Worm (Caenorhabditis elegans) whole organism, late embryonic: ENCODE results near the gene K02F6.8.
"Not testable (repeated sequence)": the region's sequence is repeated elsewhere in the genome, so short reads cannot be mapped to it uniquely, and the experiment has no call there.

Experiments used
- C08G9.2 ChIP-seq: sonication (generic microtip); optimal IDR thresholded peaks from 2 replicates; lab custom pipeline; 2016; ENCODE audit warnings: mild to moderate bottlenecking, missing genetic modification characterization, moderate library complexity, missing compliant biosample characterization
- K02D7.2 ChIP-seq: sonication (generic microtip); optimal IDR thresholded peaks from 2 replicates; lab custom pipeline; 2017; ENCODE audit warnings: mild to moderate bottlenecking, missing genetic modification characterization, missing compliant biosample characterization
- Y22D7AL.16 ChIP-seq: sonication (generic microtip); optimal IDR thresholded peaks from 2 replicates; lab custom pipeline; 2016; ENCODE audit warnings: missing genetic modification characterization, missing compliant biosample characterization
- ahr-1 ChIP-seq: sonication (generic microtip); optimal IDR thresholded peaks from 2 replicates; lab custom pipeline; 2016; ENCODE audit warnings: missing genetic modification characterization, missing compliant biosample characterization
- ceh-2 ChIP-seq: sonication (generic microtip); optimal IDR thresholded peaks from 2 replicates; lab custom pipeline; 2016; ENCODE audit warnings: missing genotype, missing genetic modification characterization, missing compliant biosample characterization
- ceh-24 ChIP-seq: sonication (generic microtip); optimal IDR thresholded peaks from 2 replicates; lab custom pipeline; 2016; ENCODE audit warnings: mild to moderate bottlenecking, missing genetic modification characterization, missing compliant biosample characterization
- che-1 ChIP-seq: sonication (generic microtip); optimal IDR thresholded peaks from 2 replicates; lab custom pipeline; 2016; ENCODE audit warnings: mild to moderate bottlenecking, missing genetic modification characterization, missing compliant biosample characterization
- dmd-4 ChIP-seq: sonication (generic microtip); optimal IDR thresholded peaks from 2 replicates; lab custom pipeline; 2016; ENCODE audit warnings: borderline replicate concordance, missing genetic modification characterization, missing compliant biosample characterization
- dve-1 ChIP-seq: sonication (generic microtip); optimal IDR thresholded peaks from 2 replicates; lab custom pipeline; 2017; ENCODE audit warnings: antibody characterized with exemption, mild to moderate bottlenecking, missing genetic modification characterization, missing compliant biosample characterization
- elt-2 ChIP-seq: sonication (generic microtip); optimal IDR thresholded peaks from 2 replicates; lab custom pipeline; 2016; ENCODE audit warnings: missing genetic modification reagents, missing genetic modification characterization, missing compliant biosample characterization
- ets-4 ChIP-seq: sonication (generic microtip); optimal IDR thresholded peaks from 2 replicates; lab custom pipeline; 2016; ENCODE audit warnings: missing genetic modification characterization, missing compliant biosample characterization
- fax-1 ChIP-seq: sonication (generic microtip); optimal IDR thresholded peaks from 2 replicates; lab custom pipeline; 2016; ENCODE audit warnings: missing genotype, missing genetic modification characterization, missing compliant biosample characterization
- fkh-10 ChIP-seq: fragments of 150-350 bp; optimal IDR thresholded peaks from 2 replicates; lab custom pipeline; 2014; ENCODE audit warnings: missing biosample characterization, missing genetic modification reagents, missing genetic modification characterization
- fkh-6 ChIP-seq: sonication (generic microtip); optimal IDR thresholded peaks from 2 replicates; lab custom pipeline; 2016; ENCODE audit warnings: missing genetic modification characterization, missing compliant biosample characterization
- gmeb-2 ChIP-seq: sonication (generic microtip); optimal IDR thresholded peaks from 2 replicates; lab custom pipeline; 2016; ENCODE audit warnings: missing genetic modification characterization, inconsistent platforms, missing compliant biosample characterization
- hlh-13 ChIP-seq: fragments of 200-800 bp; sonication (Bioruptor generic); optimal IDR thresholded peaks from 2 replicates; lab custom pipeline; 2018; ENCODE audit warnings: mild to moderate bottlenecking, missing genetic modification characterization, missing compliant biosample characterization
- hlh-30 ChIP-seq: sonication (generic microtip); optimal IDR thresholded peaks from 2 replicates; lab custom pipeline; 2017; ENCODE audit warnings: antibody characterized with exemption, missing genetic modification characterization, missing compliant biosample characterization; ENCODE audit not compliant: insufficient read depth
- hlh-8 ChIP-seq: sonication (generic microtip); optimal IDR thresholded peaks from 2 replicates; lab custom pipeline; 2016; ENCODE audit warnings: missing genotype, missing genetic modification characterization, missing compliant biosample characterization
- lin-11 ChIP-seq: fragments of 200-800 bp; sonication (Bioruptor generic); optimal IDR thresholded peaks from 2 replicates; lab custom pipeline; 2018; ENCODE audit warnings: mild to moderate bottlenecking, missing genetic modification characterization, missing compliant biosample characterization
- madf-2 ChIP-seq: sonication (generic microtip); optimal IDR thresholded peaks from 2 replicates; lab custom pipeline; 2017; ENCODE audit warnings: missing genetic modification characterization, missing compliant biosample characterization
- nfya-1 ChIP-seq: sonication (generic microtip); optimal IDR thresholded peaks from 2 replicates; lab custom pipeline; 2017; ENCODE audit warnings: missing genetic modification characterization, mild to moderate bottlenecking, missing compliant biosample characterization, antibody characterized with exemption, moderate library complexity
- nhr-232 ChIP-seq: sonication (generic microtip); optimal IDR thresholded peaks from 2 replicates; lab custom pipeline; 2016; ENCODE audit warnings: missing genetic modification characterization, missing compliant biosample characterization
- pag-3 ChIP-seq: sonication (generic microtip); optimal IDR thresholded peaks from 2 replicates; lab custom pipeline; 2016; ENCODE audit warnings: missing compliant biosample characterization, missing genetic modification characterization, borderline replicate concordance
- pat-9 ChIP-seq: fragments of 200-800 bp; sonication (Bioruptor generic); optimal IDR thresholded peaks from 2 replicates; lab custom pipeline; 2018; ENCODE audit warnings: mild to moderate bottlenecking, missing genetic modification characterization, moderate library complexity, missing compliant biosample characterization
- pax-1 ChIP-seq: fragments of 150-350 bp; optimal IDR thresholded peaks from 2 replicates; lab custom pipeline; 2014; ENCODE audit warnings: missing biosample characterization, missing genetic modification characterization
- pha-2 ChIP-seq: sonication (generic microtip); optimal IDR thresholded peaks from 2 replicates; lab custom pipeline; 2017; ENCODE audit warnings: mild to moderate bottlenecking, missing genetic modification characterization, missing compliant biosample characterization
- pha-4 ChIP-seq: fragments of 150-350 bp; optimal IDR thresholded peaks from 2 replicates; lab custom pipeline; 2018; ENCODE audit warnings: missing biosample characterization, missing genetic modification reagents, missing genetic modification characterization
- pros-1 ChIP-seq: fragments of 150-350 bp; optimal IDR thresholded peaks from 2 replicates; lab custom pipeline; 2014; ENCODE audit warnings: missing biosample characterization, missing genetic modification reagents, missing genetic modification characterization
- sox-4 ChIP-seq: sonication (generic microtip); optimal IDR thresholded peaks from 2 replicates; lab custom pipeline; 2017; ENCODE audit warnings: mild to moderate bottlenecking, missing genetic modification characterization, inconsistent platforms, missing compliant biosample characterization
- tbx-7 ChIP-seq: sonication (generic microtip); optimal IDR thresholded peaks from 2 replicates; lab custom pipeline; 2016; ENCODE audit warnings: missing genotype, missing genetic modification characterization, missing compliant biosample characterization
- ttx-3 ChIP-seq: sonication (generic microtip); optimal IDR thresholded peaks from 2 replicates; lab custom pipeline; 2016; ENCODE audit warnings: missing genetic modification reagents, missing genetic modification characterization, missing compliant biosample characterization
- unc-3 ChIP-seq, 2 experiments: fragments of 200-800 bp in 1 of 2; sonication (Bioruptor generic) in 1 of 2; sonication (generic microtip) in 1 of 2; conservative IDR thresholded peaks in 1 of 2; optimal IDR thresholded peaks in 1 of 2; 2 replicates each; pipeline versions ENCODE4 v1.3.6 to Lab custom; 2016 to 2022; ENCODE audit warnings: missing compliant biosample characterization in 2 of 2, missing genetic modification characterization in 2 of 2, missing genetic modification reagents in 1 of 2
- unc-42 ChIP-seq: sonication (generic microtip); optimal IDR thresholded peaks from 2 replicates; lab custom pipeline; 2016; ENCODE audit warnings: missing genotype, missing genetic modification characterization, missing compliant biosample characterization
- unc-86 ChIP-seq: sonication (generic microtip); optimal IDR thresholded peaks from 2 replicates; lab custom pipeline; 2016; ENCODE audit warnings: missing genetic modification characterization, missing compliant biosample characterization
- ztf-16 ChIP-seq: sonication (generic microtip); optimal IDR thresholded peaks from 2 replicates; lab custom pipeline; 2017; ENCODE audit warnings: missing genetic modification characterization, missing compliant biosample characterization

The K02F6.8 gene

DNA sequence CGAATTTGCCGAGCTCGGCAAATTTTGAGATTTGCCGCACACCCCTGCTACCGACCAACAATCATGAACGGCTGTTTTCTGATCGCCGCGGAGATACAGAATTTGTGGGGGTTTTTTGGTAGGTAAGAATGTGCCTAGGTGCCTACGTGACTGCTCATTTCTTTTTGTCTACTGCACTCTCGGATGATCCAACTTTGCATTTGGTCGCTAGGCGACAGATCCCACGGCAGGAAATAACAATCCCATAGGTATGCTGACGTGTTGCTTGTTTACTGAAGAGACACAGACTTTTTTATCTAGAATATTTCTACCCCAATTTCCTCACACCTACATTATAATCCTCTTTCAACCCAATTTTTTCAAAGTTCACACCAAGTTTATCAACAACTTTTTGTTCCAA lies at the start of gene K02F6.8:
Gene K02F6.8 (minus strand): TSS at position 101 of the 400 bp plus-strand sequence.
- TF ChIP-seq pha-4, madf-2, ets-4 (tag; lab: Kevin White, UChicago): not testable (repeated sequence)

DNA sequence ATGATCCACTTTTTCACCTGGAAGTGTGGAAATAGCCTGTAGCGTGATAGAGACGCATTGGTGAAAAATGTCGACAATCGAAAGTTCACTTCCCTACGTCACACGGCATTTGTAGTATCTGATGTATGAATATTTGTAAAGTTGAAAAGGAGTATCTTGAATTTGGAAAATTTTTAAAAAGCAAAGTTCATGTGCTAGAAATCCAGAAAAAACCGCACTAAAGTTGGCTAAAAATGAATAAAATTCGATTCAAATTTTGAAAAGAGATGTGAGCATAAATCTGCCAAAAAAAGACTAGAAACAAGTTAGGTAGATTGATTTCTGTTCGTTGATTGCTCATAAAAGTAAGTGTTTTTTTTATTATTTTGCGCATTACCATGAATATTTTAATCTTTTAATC lies 48.2 kb upstream of the K02F6.8 start, which contains the start of gene sri-74:
Gene sri-74 (minus strand): TSS at position 101 of the 400 bp plus-strand sequence.
- TF ChIP-seq hlh-13 (GFP tag; lab: Kevin White, UChicago) (no peak), pat-9 (no peak), ceh-24 (tag; lab: Kevin White, UChicago) (no peak), pros-1 (tag; lab: Kevin White, UChicago) (no peak), nhr-232 (tag; lab: Kevin White, UChicago) (no peak), unc-86 (no peak)
- TF ChIP-seq, all 69 proteins: peak for 0

DNA sequence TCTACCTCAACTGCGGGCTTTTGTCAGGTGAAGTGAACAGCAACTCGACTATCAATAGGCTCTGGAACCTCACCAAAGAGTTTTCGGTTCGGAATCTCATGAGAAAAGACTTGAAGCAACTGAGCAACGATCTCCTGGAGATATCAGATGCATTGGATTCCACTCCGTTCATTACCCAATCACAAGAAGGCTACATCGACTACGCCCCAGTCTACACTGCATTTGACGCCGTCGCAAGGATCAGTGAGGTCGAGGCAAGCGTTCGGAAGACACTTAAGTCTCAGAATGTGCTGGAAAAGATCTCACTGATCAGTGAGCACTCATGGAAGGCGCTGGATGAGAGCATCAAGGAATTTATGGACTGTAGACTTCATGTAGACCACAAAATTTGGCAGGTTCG lies 43.4 kb upstream of the K02F6.8 start:
- TF ChIP-seq pax-1 (tag; lab: Kevin White, UChicago) (no peak), fkh-6 (tag; lab: Kevin White, UChicago) (no peak), fax-1 (no peak), ceh-2 (no peak)

DNA sequence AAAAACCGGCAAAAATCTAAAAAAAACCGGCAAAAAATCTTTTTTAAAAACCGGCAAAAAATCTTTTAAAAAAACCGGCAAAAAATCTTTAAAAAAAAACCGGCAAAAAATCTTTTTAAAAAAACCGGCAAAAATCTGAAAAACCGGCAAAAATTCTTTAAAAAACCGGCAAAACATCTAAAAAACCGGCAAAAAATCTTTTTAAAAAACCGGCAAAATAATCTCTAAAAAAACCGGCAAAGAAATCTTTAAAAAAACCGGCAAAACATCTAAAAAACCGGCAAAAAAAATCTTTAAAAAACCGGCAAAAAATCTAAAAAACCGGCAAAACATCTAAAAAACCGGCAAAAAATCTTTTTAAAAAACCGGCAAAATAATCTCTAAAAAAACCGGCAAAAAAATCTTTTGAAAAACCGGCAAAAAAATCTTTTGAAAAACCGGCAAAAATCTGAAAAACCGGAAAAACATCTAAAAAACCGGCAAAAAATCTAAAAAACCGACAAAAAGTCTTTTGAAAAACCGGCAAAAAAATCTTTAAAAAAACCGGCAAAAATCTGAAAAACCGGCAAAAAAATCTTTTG lies 35.6 kb upstream of the K02F6.8 start:
- TF ChIP-seq pha-2 (tag; lab: Kevin White, UChicago) = peak; percentile 89
- TF ChIP-seq ttx-3 (tag; lab: Kevin White, UChicago) = peak; percentile 76
- TF ChIP-seq unc-3 (GFP tag; conservative IDR thresholded peaks at IDR 0.05; lab: Robert Waterston, UW) = not testable (repeated sequence)
- TF ChIP-seq unc-3 (tag; optimal IDR thresholded peaks at IDR 0.05; lab: Kevin White, UChicago) = peak; percentile 30
- peak; percentile 35 for TF ChIP-seq hlh-13 (GFP tag; lab: Kevin White, UChicago)
- TF ChIP-seq gmeb-2 (tag; lab: Kevin White, UChicago) = peak; percentile 62
- TF ChIP-seq Y22D7AL.16 (tag; lab: Kevin White, UChicago) = peak; percentile 36
- TF ChIP-seq ztf-16 (tag; lab: Kevin White, UChicago) = peak; percentile 27
- TF ChIP-seq che-1 = peak; percentile 65
- peak; percentile 24 for TF ChIP-seq elt-2 (tag; lab: Kevin White, UChicago)
- TF ChIP-seq ahr-1 (tag; lab: Kevin White, UChicago) = peak; percentile 63
- TF ChIP-seq K02D7.2 (tag; lab: Kevin White, UChicago) = peak; percentile 67
- TF ChIP-seq madf-2 (tag; lab: Kevin White, UChicago) = peak; percentile 61
- TF ChIP-seq lin-11 = peak; percentile 41
- TF ChIP-seq sox-4 (tag; lab: Kevin White, UChicago) = peak; percentile 32
- TF ChIP-seq, all 69 proteins: peak for 14; not testable (repeated sequence) for 55

DNA sequence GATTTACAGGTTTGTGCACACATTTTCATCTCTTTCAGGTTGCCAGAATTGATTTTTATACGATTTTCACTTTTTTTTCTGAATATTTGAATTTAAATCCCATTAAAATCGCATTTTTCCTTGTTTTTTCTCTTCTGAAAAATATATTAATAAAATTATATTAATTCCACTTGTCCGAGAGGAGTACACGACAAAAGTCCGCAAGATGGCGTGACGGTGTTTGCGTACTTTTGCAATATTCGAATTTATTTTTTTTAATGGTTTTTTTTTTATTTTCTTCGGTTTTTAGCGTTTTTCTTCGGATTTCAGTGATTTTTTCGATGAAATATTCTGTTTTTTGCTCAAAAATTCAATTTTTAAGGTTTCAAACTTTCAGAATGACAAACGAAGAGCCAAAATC lies 30.0 kb upstream of the K02F6.8 start, which contains the start of gene usp-39:
Gene usp-39 (plus strand): TSS at position 377 of the 400 bp plus-strand sequence.
- TF ChIP-seq pha-2 (tag; lab: Kevin White, UChicago) (peak; percentile 25), ttx-3 (tag; lab: Kevin White, UChicago) (peak; percentile 24), Y22D7AL.16 (tag; lab: Kevin White, UChicago) (peak; percentile 21), hlh-8 (tag; lab: Kevin White, UChicago) (peak; percentile 8), dmd-4 (tag; lab: Kevin White, UChicago) (peak; percentile 8), hlh-30 (tag; lab: Kevin White, UChicago) (no peak), pag-3 (tag; lab: Kevin White, UChicago) (no peak), nfya-1 (tag; lab: Kevin White, UChicago) (peak; percentile 18), che-1 (no peak), tbx-7 (no peak), K02D7.2 (tag; lab: Kevin White, UChicago) (no peak), C08G9.2 (tag; lab: Kevin White, UChicago) (no peak), fkh-10 (GFP tag; lab: Kevin White, UChicago) (no peak), elt-2 (tag; lab: Kevin White, UChicago) (peak; percentile 49), unc-42 (tag; lab: Kevin White, UChicago) (peak; percentile 83), lin-11 (no peak), dve-1 (tag; lab: Kevin White, UChicago) (no peak)
